Worm (Caenorhabditis elegans): ENCODE measurements around the gene str-136.

ce11 chrV:8285455-8285854 is 6.7 kb upstream of the str-136 start:
- TF ChIP-seq skn-1 (tag; optimal IDR thresholded peaks at IDR 0.05): no peak
- no peak for TF ChIP-seq elt-1 (tag; optimal IDR thresholded peaks at IDR 0.05)
- no peak for TF ChIP-seq elt-3 (tag; optimal IDR thresholded peaks at IDR 0.05)
- TF ChIP-seq sma-3 (GFP tag; optimal IDR thresholded peaks at IDR 0.05): no peak

Data from whole organism, L2 larva.